Worm (Caenorhabditis elegans) whole organism, L4 larva: Measurements from ENCODE around the gene sod-3.
A peak's percentile ranks its signal among the peaks of the same experiment; 100 is the strongest.

Source experiments
- F49E8.2 ChIP-seq: sonication (generic microtip); optimal IDR thresholded peaks from 2 replicates; lab custom pipeline; 2016; ENCODE audit warnings: missing compliant biosample characterization, mild to moderate bottlenecking, missing genetic modification characterization, borderline replicate concordance
- R02D3.7 ChIP-seq: fragments of 150-350 bp; sonication (generic microtip); optimal IDR thresholded peaks from 3 replicates; lab custom pipeline; 2014; ENCODE audit warnings: missing biosample characterization, missing genetic modification characterization
- T26A8.4 ChIP-seq: fragments of 200-800 bp; sonication (Bioruptor generic); IDR thresholded peaks from 2 replicates; pipeline ENCODE4 v1.3.6; 2022; ENCODE audit warnings: missing genetic modification characterization, missing compliant biosample characterization
- ZK546.5 ChIP-seq, 2 experiments: sonication (generic microtip); optimal IDR thresholded peaks; 2 replicates each; lab custom pipeline; 2017; ENCODE audit warnings: missing biosample characterization in 2 of 2, missing genetic modification characterization in 2 of 2
- aha-1 ChIP-seq: fragments of 150-350 bp; peaks from one replicate; lab custom pipeline; 2014; ENCODE audit warnings: missing biosample characterization, missing genetic modification characterization
- aly-2 ChIP-seq: sonication (generic microtip); optimal IDR thresholded peaks from 2 replicates; lab custom pipeline; 2018; ENCODE audit warnings: missing biosample characterization, missing genetic modification characterization
- ceh-20 ChIP-seq: fragments of 200-800 bp; sonication (Bioruptor generic); IDR thresholded peaks from 2 replicates; pipeline ENCODE4 v1.3.6; 2022; ENCODE audit warnings: missing genetic modification reagents, missing genetic modification characterization, missing compliant biosample characterization
- ceh-28 ChIP-seq: fragments of 150-350 bp; optimal IDR thresholded peaks from 2 replicates; lab custom pipeline; 2014; ENCODE audit warnings: missing biosample characterization, missing genetic modification reagents, missing genetic modification characterization
- ceh-32 ChIP-seq: sonication (generic microtip); optimal IDR thresholded peaks from 2 replicates; lab custom pipeline; 2016; ENCODE audit warnings: mild to moderate bottlenecking, missing genetic modification characterization, missing compliant biosample characterization; ENCODE audit not compliant: poor library complexity
- ceh-44 ChIP-seq: fragments of 200-800 bp; sonication (Bioruptor generic); IDR thresholded peaks from 2 replicates; pipeline ENCODE4 v1.3.6; 2022; ENCODE audit warnings: missing genetic modification reagents, missing genetic modification characterization, missing compliant biosample characterization
- ces-1 ChIP-seq: fragments of 150-350 bp; sonication (generic microtip); optimal IDR thresholded peaks from 4 replicates; lab custom pipeline; 2014; ENCODE audit warnings: missing biosample characterization, missing genetic modification reagents, missing genetic modification characterization
- daf-16 ChIP-seq, 3 experiments: sonication (generic microtip); optimal IDR thresholded peaks; 2 replicates each; lab custom pipeline; 2016 to 2017; ENCODE audit warnings: missing genetic modification characterization in 3 of 3, missing genetic modification reagents in 3 of 3, mild to moderate bottlenecking in 2 of 3, missing compliant biosample characterization in 2 of 3, missing biosample characterization in 1 of 3, moderate library complexity in 1 of 3
- dmd-6 ChIP-seq: fragments of 200-800 bp; sonication (Bioruptor generic); IDR thresholded peaks from 2 replicates; pipeline ENCODE4 v1.3.6; 2022; ENCODE audit warnings: missing genetic modification reagents, missing genetic modification characterization, missing compliant biosample characterization
- dmd-8 ChIP-seq: fragments of 200-800 bp; sonication (Bioruptor generic); IDR thresholded peaks from 2 replicates; pipeline ENCODE4 v1.3.6; 2022; ENCODE audit warnings: missing genetic modification characterization, missing compliant biosample characterization
- dpl-1 ChIP-seq: fragments of 150-350 bp; optimal IDR thresholded peaks from 2 replicates; lab custom pipeline; 2014; ENCODE audit warnings: missing biosample characterization, missing genetic modification reagents, missing genetic modification characterization
- egl-43 ChIP-seq: fragments of 200-800 bp; sonication (Bioruptor generic); IDR thresholded peaks from 2 replicates; pipeline ENCODE4 v1.3.6; 2022; ENCODE audit warnings: missing genetic modification reagents, missing genetic modification characterization, missing compliant biosample characterization
- fkh-10 ChIP-seq: fragments of 150-350 bp; optimal IDR thresholded peaks from 2 replicates; lab custom pipeline; 2014; ENCODE audit warnings: missing biosample characterization, missing genetic modification reagents, missing genetic modification characterization
- hif-1 ChIP-seq, 2 experiments: sonication (generic microtip); optimal IDR thresholded peaks; 2 replicates each; lab custom pipeline; 2016 to 2017; ENCODE audit warnings: missing compliant biosample characterization in 2 of 2, missing genetic modification characterization in 2 of 2, missing genetic modification reagents in 2 of 2, missing genotype in 2 of 2, mild to moderate bottlenecking in 1 of 2
- hlh-11 ChIP-seq: fragments of 200-800 bp; sonication (Bioruptor generic); optimal IDR thresholded peaks from 2 replicates; lab custom pipeline; 2018; ENCODE audit warnings: mild to moderate bottlenecking, missing genetic modification characterization, missing compliant biosample characterization
- hlh-30 ChIP-seq: sonication (generic microtip); optimal IDR thresholded peaks from 2 replicates; lab custom pipeline; 2017; ENCODE audit warnings: antibody characterized with exemption, mild to moderate bottlenecking, missing genetic modification characterization, missing compliant biosample characterization; ENCODE audit not compliant: insufficient read depth
- lim-7 ChIP-seq: fragments of 200-800 bp; sonication (Bioruptor generic); IDR thresholded peaks from 2 replicates; pipeline ENCODE4 v1.3.6; 2022; ENCODE audit warnings: missing genetic modification characterization, missing compliant biosample characterization
- lin-1 ChIP-seq: fragments of 200-800 bp; sonication (Bioruptor generic); IDR thresholded peaks from 2 replicates; pipeline ENCODE4 v1.3.6; 2022; ENCODE audit warnings: missing genetic modification reagents, missing genetic modification characterization, missing compliant biosample characterization
- lin-15B ChIP-seq: fragments of 150-350 bp; sonication (generic microtip); optimal IDR thresholded peaks from 3 replicates; lab custom pipeline; 2014; ENCODE audit warnings: missing biosample characterization, missing genetic modification characterization
- lsy-2 ChIP-seq, 2 experiments: fragments of 150-350 bp in 1 of 2; sonication (generic microtip) in 1 of 2; optimal IDR thresholded peaks; 2 replicates each; lab custom pipeline; 2014 to 2017; ENCODE audit warnings: missing biosample characterization in 2 of 2, missing genetic modification characterization in 2 of 2
- mdl-1 ChIP-seq, 2 experiments: fragments of 150-350 bp in 1 of 2; sonication (generic microtip) in 1 of 2; optimal IDR thresholded peaks; 2 replicates each; lab custom pipeline; 2014 to 2017; ENCODE audit warnings: missing biosample characterization in 2 of 2, missing genetic modification characterization in 2 of 2
- mes-2 ChIP-seq: sonication (generic microtip); optimal IDR thresholded peaks from 2 replicates; lab custom pipeline; 2016; ENCODE audit warnings: missing genotype, mild to moderate bottlenecking, missing genetic modification characterization, missing compliant biosample characterization; ENCODE audit not compliant: poor library complexity, severe bottlenecking
- mxl-3 ChIP-seq: fragments of 200-800 bp; sonication (Bioruptor generic); optimal IDR thresholded peaks from 2 replicates; lab custom pipeline; 2018; ENCODE audit warnings: mild to moderate bottlenecking, missing genetic modification characterization, missing compliant biosample characterization
- nhr-10 ChIP-seq: fragments of 150-350 bp; optimal IDR thresholded peaks from 2 replicates; lab custom pipeline; 2014; ENCODE audit warnings: missing biosample characterization, missing genetic modification characterization
- nhr-11 ChIP-seq: fragments of 150-350 bp; optimal IDR thresholded peaks from 2 replicates; lab custom pipeline; 2014; ENCODE audit warnings: missing biosample characterization, missing genetic modification characterization
- nhr-28 ChIP-seq: fragments of 150-350 bp; optimal IDR thresholded peaks from 2 replicates; lab custom pipeline; 2014; ENCODE audit warnings: missing biosample characterization, missing genetic modification characterization
- nhr-48 ChIP-seq: sonication (generic microtip); optimal IDR thresholded peaks from 2 replicates; lab custom pipeline; 2016; ENCODE audit warnings: mild to moderate bottlenecking, missing genetic modification characterization, missing compliant biosample characterization
- nhr-76 ChIP-seq: fragments of 150-350 bp; optimal IDR thresholded peaks from 2 replicates; lab custom pipeline; 2014; ENCODE audit warnings: missing biosample characterization, missing genetic modification characterization
- set-16 ChIP-seq: fragments of 200-800 bp; sonication (Bioruptor generic); IDR thresholded peaks from 2 replicates; pipeline ENCODE4 v1.3.6; 2022; ENCODE audit warnings: missing genetic modification reagents, missing genetic modification characterization, missing compliant biosample characterization
- skn-1 ChIP-seq: fragments of 150-350 bp; optimal IDR thresholded peaks from 2 replicates; lab custom pipeline; 2014; ENCODE audit warnings: missing biosample characterization, missing genetic modification characterization
- spr-3 ChIP-seq: fragments of 200-800 bp; sonication (Bioruptor generic); optimal IDR thresholded peaks from 2 replicates; lab custom pipeline; 2018; ENCODE audit warnings: mild to moderate bottlenecking, missing genetic modification characterization, missing compliant biosample characterization
- unc-39 ChIP-seq: sonication (generic microtip); optimal IDR thresholded peaks from 2 replicates; lab custom pipeline; 2017; ENCODE audit warnings: missing biosample characterization, missing genetic modification characterization
- unc-62 ChIP-seq, 3 experiments: fragments of 150-350 bp in 1 of 3; sonication (generic microtip); optimal IDR thresholded peaks in 2 of 3; peaks in 1 of 3; 1 replicate in 1 of 3; 2 replicates in 2 of 3; lab custom pipeline; 2014 to 2017; ENCODE audit warnings: missing biosample characterization in 3 of 3, missing genetic modification characterization in 3 of 3, missing genetic modification reagents in 3 of 3, missing genotype in 1 of 3
- zfp-3 ChIP-seq: fragments of 200-800 bp; sonication (Bioruptor generic); conservative IDR thresholded peaks from 2 replicates; pipeline ENCODE4 v1.3.6; 2022; ENCODE audit warnings: missing genetic modification reagents, missing genetic modification characterization, missing compliant biosample characterization
- zip-11 ChIP-seq: fragments of 200-800 bp; sonication (Bioruptor generic); IDR thresholded peaks from 2 replicates; pipeline ENCODE4 v1.3.6; 2022; ENCODE audit warnings: missing genetic modification characterization, missing compliant biosample characterization
- ztf-7 ChIP-seq: fragments of 150-350 bp; optimal IDR thresholded peaks from 2 replicates; lab custom pipeline; 2014; ENCODE audit warnings: missing biosample characterization, missing genetic modification characterization

Gene sod-3

DNA sequence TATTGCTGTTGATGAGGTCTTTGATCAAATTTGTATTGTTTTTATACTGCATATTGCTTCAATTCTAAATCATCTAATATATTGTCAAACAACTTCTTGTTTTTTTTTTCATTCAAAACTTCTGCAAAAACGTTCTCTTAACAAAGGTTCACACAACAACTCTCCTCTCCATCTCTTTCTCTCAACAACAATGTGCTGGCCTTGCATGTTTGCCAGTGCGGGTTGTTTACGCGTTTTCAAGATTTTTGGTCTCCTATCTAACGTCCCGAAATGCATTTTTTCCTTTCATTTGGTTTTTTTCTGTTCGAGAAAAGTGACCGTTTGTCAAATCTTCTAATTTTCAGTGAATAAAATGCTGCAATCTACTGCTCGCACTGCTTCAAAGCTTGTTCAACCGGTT is at the start of gene sod-3:
TSS of gene sod-3 (plus strand) at position 338 of the 400 bp plus-strand sequence.
- no peak for TF ChIP-seq aly-2 (tag; lab: Kevin White, UChicago)
- no peak for TF ChIP-seq lin-1 (GFP tag; lab: Robert Waterston, UW)
- no peak for TF ChIP-seq nhr-76
- TF ChIP-seq lin-15B (tag; lab: Kevin White, UChicago), result no peak
- no peak for TF ChIP-seq fkh-10 (GFP tag; lab: Kevin White, UChicago)
- no peak for TF ChIP-seq nhr-11 (tag; lab: Kevin White, UChicago)
- no peak for TF ChIP-seq unc-39 (tag; lab: Kevin White, UChicago)
- TF ChIP-seq daf-16 (GFP tag; optimal IDR thresholded peaks at IDR 0.05; lab: Kevin White, UChicago), result no peak
- TF ChIP-seq daf-16 (tag; optimal IDR thresholded peaks at IDR 0.05; lab: Kevin White, UChicago), result peak; percentile 82
- TF ChIP-seq, all 104 proteins: peak for 1

DNA sequence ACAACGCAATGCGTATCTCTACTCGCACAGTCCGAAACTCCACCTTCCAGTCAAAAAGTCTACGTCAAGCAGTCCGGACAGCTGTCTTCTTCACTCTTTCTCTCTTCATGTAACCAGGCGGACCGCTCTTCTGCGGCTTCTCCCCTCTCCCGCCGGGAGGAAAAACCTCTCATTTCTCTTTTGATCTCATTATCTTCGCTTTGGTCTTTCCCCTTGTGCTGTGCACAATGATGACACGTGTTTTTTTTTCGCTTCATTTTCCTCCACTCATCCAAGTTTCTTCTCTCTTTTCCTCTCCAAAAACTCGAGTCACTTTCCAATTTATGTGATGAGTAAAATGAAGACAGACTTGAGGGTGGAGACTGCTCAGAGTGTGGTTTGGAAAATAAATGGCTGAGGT is 49.6 kb upstream of the sod-3 start, which contains the start of gene F35B3.7:
TSS of gene F35B3.7 (minus strand) at position 133 of the 400 bp plus-strand sequence.
- TF ChIP-seq ceh-20 (GFP tag; lab: Robert Waterston, UW), result no peak
- TF ChIP-seq mxl-3 (GFP tag; lab: Kevin White, UChicago), result peak; percentile 39
- peak; percentile 27 for TF ChIP-seq hlh-30 (tag; lab: Kevin White, UChicago)
- TF ChIP-seq nhr-11 (tag; lab: Kevin White, UChicago), result peak; percentile 83
- TF ChIP-seq ceh-28, result no peak
- TF ChIP-seq R02D3.7 (tag; lab: Kevin White, UChicago), result no peak
- no peak for TF ChIP-seq skn-1 (tag; lab: Kevin White, UChicago)
- no peak for TF ChIP-seq zip-11
- TF ChIP-seq aha-1 (tag; lab: Kevin White, UChicago), result peak; percentile 38
- peak; percentile 52; the same call in 1 of the 2 replicates for TF ChIP-seq dmd-8 (GFP tag; lab: Robert Waterston, UW)
- peak; percentile 44 for TF ChIP-seq hlh-11 (tag; lab: Kevin White, UChicago)

DNA sequence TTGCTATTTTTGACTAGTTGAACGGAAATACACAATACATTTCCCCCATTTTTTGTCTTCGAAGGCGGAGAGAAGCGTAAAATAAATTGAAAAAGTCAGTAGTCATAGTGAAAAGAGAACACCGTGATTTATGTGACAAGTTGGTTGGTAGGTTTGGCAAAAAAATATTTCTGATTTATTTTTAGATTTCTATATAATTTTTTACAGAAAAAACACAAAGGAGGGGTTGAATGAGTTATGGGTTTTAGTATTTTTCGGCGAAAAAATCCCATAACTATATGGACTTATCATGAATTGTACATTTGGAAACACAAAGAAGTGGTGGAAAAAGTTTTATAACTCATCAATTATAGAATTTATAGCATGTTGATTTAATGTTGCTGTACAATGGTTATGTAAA is 47.0 kb upstream of the sod-3 start, which contains the start of gene C30G4.2:
TSS of gene C30G4.2 (minus strand) at position 101 of the 400 bp plus-strand sequence.
- TF ChIP-seq dpl-1, result no peak
- TF ChIP-seq egl-43 (GFP tag; lab: Robert Waterston, UW), result no peak
- no peak for TF ChIP-seq ceh-44 (GFP tag; lab: Robert Waterston, UW)
- no peak for TF ChIP-seq hif-1 (tag; optimal IDR thresholded peaks at IDR 0.05; lab: Kevin White, UChicago)
- no peak for TF ChIP-seq lsy-2 (tag; optimal IDR thresholded peaks at IDR 0.05; lab: Kevin White, UChicago)
- TF ChIP-seq dmd-6 (GFP tag; lab: Robert Waterston, UW), result no peak
- TF ChIP-seq mdl-1 (tag; optimal IDR thresholded peaks at IDR 0.05; lab: Kevin White, UChicago), result no peak
- no peak for TF ChIP-seq ceh-32 (tag; lab: Kevin White, UChicago)
- TF ChIP-seq nhr-48 (tag; lab: Kevin White, UChicago), result no peak
- no peak for TF ChIP-seq zip-11
- TF ChIP-seq lim-7 (GFP tag; lab: Robert Waterston, UW), result no peak
- TF ChIP-seq zfp-3, result no peak
- no peak for TF ChIP-seq spr-3 (GFP tag; lab: Kevin White, UChicago)
- no peak for TF ChIP-seq T26A8.4
- no peak for TF ChIP-seq lin-1 (GFP tag; lab: Robert Waterston, UW)
- TF ChIP-seq, all 104 proteins: peak for 0

DNA sequence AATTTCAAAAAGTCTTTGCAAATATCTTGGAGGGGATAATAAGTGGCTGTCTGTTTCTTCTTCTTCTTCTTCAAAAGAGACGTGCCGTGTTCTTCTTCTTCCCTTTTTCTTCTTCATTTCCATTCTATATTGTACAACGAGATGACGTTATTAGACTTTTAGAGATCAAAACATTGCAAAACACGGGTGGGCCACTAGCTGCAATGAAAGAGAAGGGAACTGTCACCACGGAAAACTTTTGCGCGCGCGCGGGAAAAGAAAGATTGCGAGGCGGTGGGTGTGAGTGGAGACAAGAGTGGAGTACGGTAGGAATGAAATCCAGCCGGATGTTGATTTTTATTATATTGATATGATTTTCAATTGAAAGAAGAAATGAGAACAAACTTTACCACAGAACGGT is 38.4 kb upstream of the sod-3 start:
- no peak for TF ChIP-seq nhr-10
- TF ChIP-seq mdl-1 (tag; optimal IDR thresholded peaks at IDR 0.05; lab: Kevin White, UChicago), result peak in 1 of 2 experiments; percentile 22
- TF ChIP-seq ces-1 (GFP tag; lab: Kevin White, UChicago), result no peak
- TF ChIP-seq aha-1 (tag; lab: Kevin White, UChicago), result peak; percentile 44
- TF ChIP-seq lsy-2 (tag; optimal IDR thresholded peaks at IDR 0.05; lab: Kevin White, UChicago), result no peak
- peak in 1 of 2 experiments; percentile 97 for TF ChIP-seq unc-62 (GFP tag; optimal IDR thresholded peaks at IDR 0.05 in 1 of 2; lab: Kevin White, UChicago)
- TF ChIP-seq unc-62 (tag; optimal IDR thresholded peaks at IDR 0.05; lab: Kevin White, UChicago), result no peak
- peak; percentile 15 for TF ChIP-seq mes-2 (tag; lab: Kevin White, UChicago)
- TF ChIP-seq ztf-7, result no peak
- TF ChIP-seq set-16 (GFP tag; lab: Robert Waterston, UW), result no peak
- TF ChIP-seq dpl-1, result peak; percentile 19
- no peak for TF ChIP-seq F49E8.2 (tag; lab: Kevin White, UChicago)
- no peak for TF ChIP-seq ceh-44 (GFP tag; lab: Robert Waterston, UW)
- TF ChIP-seq ZK546.5 (tag; optimal IDR thresholded peaks at IDR 0.05; lab: Kevin White, UChicago), result no peak
- TF ChIP-seq hlh-11 (tag; lab: Kevin White, UChicago), result peak; percentile 35
- peak; percentile 25 for TF ChIP-seq hlh-30 (tag; lab: Kevin White, UChicago)
- TF ChIP-seq nhr-28 (tag; lab: Kevin White, UChicago), result peak; percentile 56
